Fruit fly (Drosophila melanogaster) whole organism, pupa: Measurements from ENCODE around the gene CG7290.

Experiments used
- CG10348 ChIP-seq: fragments of 200-800 bp; sonication (Bioruptor generic); IDR thresholded peaks from 2 replicates; pipeline ENCODE4 v1.3.6; 2022; ENCODE audit warnings: missing biosample characterization, missing genetic modification characterization
- CG12605 ChIP-seq: fragments of 200-800 bp; sonication (Bioruptor generic); IDR thresholded peaks from 2 replicates; pipeline ENCODE4 v1.3.6; 2022; ENCODE audit warnings: missing biosample characterization, missing genetic modification characterization
- CG13204 ChIP-seq: fragments of 200-800 bp; sonication (Bioruptor generic); optimal IDR thresholded peaks from 2 replicates; lab custom pipeline; 2018; ENCODE audit warnings: missing biosample characterization, mild to moderate bottlenecking, missing genetic modification characterization, moderate library complexity
- CG14655 ChIP-seq: fragments of 200-800 bp; sonication (Bioruptor generic); optimal IDR thresholded peaks from 3 replicates; lab custom pipeline; 2017; ENCODE audit warnings: mild to moderate bottlenecking, missing biosample characterization, missing genetic modification reagents, missing genetic modification characterization
- CG15710 ChIP-seq: fragments of 200-800 bp; sonication (Bioruptor generic); optimal IDR thresholded peaks from 2 replicates; lab custom pipeline; 2018; ENCODE audit warnings: missing biosample characterization, mild to moderate bottlenecking, missing genetic modification characterization, moderate library complexity
- CG17806 ChIP-seq: fragments of 200-800 bp; sonication (Bioruptor generic); optimal IDR thresholded peaks from 2 replicates; lab custom pipeline; 2018; ENCODE audit warnings: missing biosample characterization, mild to moderate bottlenecking, missing genetic modification characterization, moderate library complexity
- CG32121 ChIP-seq: fragments of 200-800 bp; sonication (Bioruptor generic); IDR thresholded peaks from 2 replicates; pipeline ENCODE4 v1.3.6; 2022; ENCODE audit warnings: missing biosample characterization, missing genetic modification characterization
- CG34367 ChIP-seq: fragments of 200-800 bp; sonication (Bioruptor generic); optimal IDR thresholded peaks from 2 replicates; lab custom pipeline; 2018; ENCODE audit warnings: missing biosample characterization, mild to moderate bottlenecking, missing genetic modification characterization
- CG4496 ChIP-seq: fragments of 200-800 bp; sonication (Bioruptor generic); IDR thresholded peaks from 3 replicates; pipeline ENCODE4 v1.3.6; 2022; ENCODE audit warnings: missing biosample characterization, missing genetic modification characterization
- CG8159 ChIP-seq: fragments of 200-800 bp; sonication (Bioruptor generic); optimal IDR thresholded peaks from 3 replicates; lab custom pipeline; 2018; ENCODE audit warnings: missing biosample characterization, mild to moderate bottlenecking, missing genetic modification characterization, moderate library complexity
- CG8301 ChIP-seq: fragments of 200-800 bp; sonication (Bioruptor generic); optimal IDR thresholded peaks from 2 replicates; lab custom pipeline; 2018; ENCODE audit warnings: missing biosample characterization, mild to moderate bottlenecking, missing genetic modification characterization
- CG9948 ChIP-seq: fragments of 200-800 bp; sonication (Bioruptor generic); optimal IDR thresholded peaks from 2 replicates; lab custom pipeline; 2018; ENCODE audit warnings: missing biosample characterization, mild to moderate bottlenecking, missing genetic modification characterization, moderate library complexity
- D1 ChIP-seq: fragments of 200-800 bp; sonication (Bioruptor generic); optimal IDR thresholded peaks from 2 replicates; lab custom pipeline; 2018; ENCODE audit warnings: missing biosample characterization, mild to moderate bottlenecking, missing genetic modification characterization, moderate library complexity
- EcR ChIP-seq: fragments of 200-800 bp; sonication (Bioruptor generic); optimal IDR thresholded peaks from 3 replicates; lab custom pipeline; 2019; ENCODE audit warnings: missing biosample characterization, missing genetic modification characterization, mild to moderate bottlenecking, moderate library complexity, missing genetic modification reagents
- Ets98B ChIP-seq: fragments of 200-800 bp; sonication (Bioruptor generic); IDR thresholded peaks from 2 replicates; pipeline ENCODE4 v1.3.6; 2022; ENCODE audit warnings: missing biosample characterization, missing genetic modification characterization
- Pif1A ChIP-seq: fragments of 200-800 bp; sonication (Bioruptor generic); optimal IDR thresholded peaks from 3 replicates; lab custom pipeline; 2016; ENCODE audit warnings: missing biosample characterization, missing genetic modification characterization
- Pif1B ChIP-seq: fragments of 200-800 bp; sonication (Bioruptor generic); optimal IDR thresholded peaks from 3 replicates; lab custom pipeline; 2016; ENCODE audit warnings: missing biosample characterization, missing genetic modification characterization
- Snoo ChIP-seq: fragments of 200-800 bp; sonication (Bioruptor generic); optimal IDR thresholded peaks from 3 replicates; lab custom pipeline; 2017; ENCODE audit warnings: missing biosample characterization, mild to moderate bottlenecking, missing genetic modification characterization, inconsistent platforms
- fd96Ca ChIP-seq: fragments of 200-800 bp; sonication (Bioruptor generic); IDR thresholded peaks from 3 replicates; pipeline ENCODE4 v1.3.6; 2022; ENCODE audit warnings: missing biosample characterization, missing genetic modification characterization
- gl ChIP-seq: fragments of 200-800 bp; sonication (Bioruptor generic); optimal IDR thresholded peaks from 2 replicates; lab custom pipeline; 2018; ENCODE audit warnings: missing biosample characterization, mild to moderate bottlenecking, missing genetic modification characterization
- rn ChIP-seq: fragments of 200-800 bp; sonication (Bioruptor generic); IDR thresholded peaks from 2 replicates; pipeline ENCODE4 v1.3.6; 2022; ENCODE audit warnings: missing biosample characterization, missing genetic modification characterization

Gene CG7290

DNA sequence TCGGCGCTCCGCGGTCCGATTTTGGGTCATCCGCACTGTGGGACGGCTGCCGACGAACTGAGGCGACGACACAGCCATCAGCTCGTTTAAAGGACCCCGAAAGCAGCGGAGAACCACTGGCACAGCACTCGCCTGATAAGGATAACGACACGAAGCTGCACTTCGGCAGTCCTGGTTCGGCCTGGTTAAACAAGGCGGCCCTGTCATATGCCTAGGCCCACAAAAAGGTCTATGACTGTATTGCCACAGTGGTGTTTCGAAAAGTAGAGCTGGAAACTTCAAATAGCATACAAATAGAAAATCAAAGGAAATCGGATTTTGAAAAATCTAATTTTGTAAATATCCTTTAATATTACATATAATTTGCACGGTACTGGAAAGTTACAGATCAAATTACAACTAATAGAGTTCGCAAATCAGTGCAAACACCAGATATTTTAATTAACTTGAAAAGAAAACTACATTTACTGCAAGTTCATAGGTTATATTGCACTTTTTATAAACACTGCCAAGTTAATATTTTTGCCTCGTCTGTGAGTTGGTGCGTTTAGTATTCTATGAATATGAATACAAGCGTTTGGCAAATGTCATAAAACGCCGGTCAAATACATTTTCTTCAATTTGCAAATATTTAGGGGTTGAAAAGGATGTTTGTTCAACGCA is 20.5 kb downstream of the CG7290 start:
- peak; percentile 74 for TF ChIP-seq CG34367 (tag; lab: Kevin White, UChicago)
- TF ChIP-seq CG32121 (GFP tag; lab: Robert Waterston, UW) = no peak
- no peak for TF ChIP-seq CG4496 (GFP tag; lab: Robert Waterston, UW)
- TF ChIP-seq CG12605 (GFP tag; lab: Robert Waterston, UW) = no peak
- peak; percentile 57 for TF ChIP-seq CG9948
- TF ChIP-seq fd96Ca = no peak
- no peak for TF ChIP-seq Ets98B (GFP tag; lab: Robert Waterston, UW)
- no peak for TF ChIP-seq Snoo (tag; lab: Kevin White, UChicago)
- TF ChIP-seq CG14655 = peak; percentile 70
- TF ChIP-seq CG13204 = no peak
- TF ChIP-seq EcR (GFP tag; lab: Kevin White, UChicago) = peak; percentile 1
- TF ChIP-seq CG8301 (tag; lab: Kevin White, UChicago) = peak; percentile 41
- peak; percentile 25 for TF ChIP-seq CG17806 (tag; lab: Kevin White, UChicago)
- TF ChIP-seq Pif1B (GFP tag; lab: Kevin White, UChicago) = peak; percentile 23
- no peak for TF ChIP-seq rn (GFP tag; lab: Robert Waterston, UW)
- no peak for TF ChIP-seq D1 (tag; lab: Kevin White, UChicago)
- TF ChIP-seq Pif1A (GFP tag; lab: Kevin White, UChicago) = peak; percentile 0
- TF ChIP-seq CG10348 (GFP tag; lab: Robert Waterston, UW) = 0 out of 2 replicates have a peak, but pooled peaks have one; percentile 35
- peak; percentile 74 for TF ChIP-seq CG15710 (tag; lab: Kevin White, UChicago)
- no peak for TF ChIP-seq gl (tag; lab: Kevin White, UChicago)
- TF ChIP-seq CG8159 = peak; percentile 63

DNA sequence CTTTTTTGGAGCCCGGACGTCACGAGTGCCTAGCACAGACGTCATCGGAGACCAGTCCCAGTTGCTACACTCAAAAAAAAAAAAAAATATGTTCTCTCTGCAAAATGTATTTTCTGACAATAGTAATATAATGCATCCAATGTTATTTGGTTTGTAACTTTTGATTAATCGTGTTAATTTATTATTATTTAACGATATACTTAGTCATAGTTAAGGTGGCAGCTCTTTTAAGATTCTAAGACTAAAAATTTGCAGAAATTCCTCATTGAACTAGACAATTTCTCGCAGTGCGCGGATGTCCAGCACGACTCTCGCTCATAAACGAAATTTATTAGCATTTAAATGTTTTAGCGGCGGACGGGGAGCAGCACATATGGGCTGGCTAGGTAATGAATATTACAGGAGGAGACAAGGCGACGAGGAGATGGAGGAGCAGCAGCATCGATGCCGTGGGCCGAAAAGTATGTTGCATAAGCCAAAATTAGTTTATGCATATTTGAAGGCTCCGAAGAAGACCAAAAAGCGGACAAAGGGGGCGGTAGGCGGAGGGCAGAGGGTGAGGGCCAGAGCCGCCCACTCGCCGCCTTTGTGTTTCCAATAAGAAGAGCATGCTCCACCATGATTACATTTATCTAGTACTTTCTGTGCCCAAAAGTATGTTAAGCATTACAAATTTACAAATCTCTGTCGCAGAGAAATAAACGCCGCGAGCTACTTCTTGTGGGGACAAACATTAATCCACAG is 22.3 kb downstream of the CG7290 start:
- TF ChIP-seq CG9948 = peak; percentile 64
- peak; percentile 73 for TF ChIP-seq CG14655
- no peak for TF ChIP-seq CG13204
- 0 out of 2 replicates have a peak, but pooled peaks have one; percentile 23 for TF ChIP-seq CG32121 (GFP tag; lab: Robert Waterston, UW)
- peak; percentile 20 for TF ChIP-seq Ets98B (GFP tag; lab: Robert Waterston, UW)
- TF ChIP-seq D1 (tag; lab: Kevin White, UChicago) = no peak
- TF ChIP-seq CG10348 (GFP tag; lab: Robert Waterston, UW) = no peak; the same call in 1 of the 2 replicates
- no peak for TF ChIP-seq Snoo (tag; lab: Kevin White, UChicago)
- peak; percentile 74 for TF ChIP-seq CG15710 (tag; lab: Kevin White, UChicago)
- TF ChIP-seq CG12605 (GFP tag; lab: Robert Waterston, UW) = no peak
- TF ChIP-seq fd96Ca = 0 out of 3 replicates have a peak, but pooled peaks have one; percentile 40
- TF ChIP-seq CG17806 (tag; lab: Kevin White, UChicago) = peak; percentile 73
- peak; percentile 68 for TF ChIP-seq CG8301 (tag; lab: Kevin White, UChicago)
- TF ChIP-seq Pif1B (GFP tag; lab: Kevin White, UChicago) = peak; percentile 57
- TF ChIP-seq CG4496 (GFP tag; lab: Robert Waterston, UW) = no peak; the same call in 1 of the 3 replicates
- no peak for TF ChIP-seq EcR (GFP tag; lab: Kevin White, UChicago)
- peak; percentile 78 for TF ChIP-seq CG8159
- TF ChIP-seq Pif1A (GFP tag; lab: Kevin White, UChicago) = peak; percentile 58
- TF ChIP-seq gl (tag; lab: Kevin White, UChicago) = peak; percentile 7
- TF ChIP-seq CG34367 (tag; lab: Kevin White, UChicago) = peak; percentile 58
- no peak for TF ChIP-seq rn (GFP tag; lab: Robert Waterston, UW)

- TF ChIP-seq CG10348 (GFP tag; lab: Robert Waterston, UW) (no peak), Snoo (tag; lab: Kevin White, UChicago) (no peak), CG34367 (tag; lab: Kevin White, UChicago) (no peak), Pif1A (GFP tag; lab: Kevin White, UChicago) (no peak), fd96Ca (no peak), CG14655 (no peak), CG9948 (no peak), CG32121 (GFP tag; lab: Robert Waterston, UW) (no peak), CG4496 (GFP tag; lab: Robert Waterston, UW) (no peak), CG17806 (tag; lab: Kevin White, UChicago) (no peak), CG12605 (GFP tag; lab: Robert Waterston, UW) (no peak), Ets98B (GFP tag; lab: Robert Waterston, UW) (no peak), D1 (tag; lab: Kevin White, UChicago) (no peak), CG15710 (tag; lab: Kevin White, UChicago) (no peak), CG8159 (no peak), Pif1B (GFP tag; lab: Kevin White, UChicago) (no peak), CG13204 (no peak), CG8301 (tag; lab: Kevin White, UChicago) (no peak), gl (tag; lab: Kevin White, UChicago) (no peak), EcR (GFP tag; lab: Kevin White, UChicago) (no peak)
- TF ChIP-seq, all 21 proteins: peak for 0
Measured at dm6 chr3L:20182799-20183198, 23.0 kb downstream of the CG7290 start.

dm6 chr3L:20178101-20178500 is 27.7 kb downstream of the CG7290 start:
- TF ChIP-seq CG32121 (GFP tag; lab: Robert Waterston, UW) (no peak), EcR (GFP tag; lab: Kevin White, UChicago) (no peak), Ets98B (GFP tag; lab: Robert Waterston, UW) (no peak), CG13204 (no peak), Pif1B (GFP tag; lab: Kevin White, UChicago) (no peak), CG15710 (tag; lab: Kevin White, UChicago) (no peak), CG4496 (GFP tag; lab: Robert Waterston, UW) (no peak), CG14655 (no peak), CG12605 (GFP tag; lab: Robert Waterston, UW) (no peak), Pif1A (GFP tag; lab: Kevin White, UChicago) (no peak), CG10348 (GFP tag; lab: Robert Waterston, UW) (no peak), gl (tag; lab: Kevin White, UChicago) (no peak), rn (GFP tag; lab: Robert Waterston, UW) (no peak), D1 (tag; lab: Kevin White, UChicago) (no peak)
- TF ChIP-seq, all 21 proteins: peak for 0
